Worm (Caenorhabditis elegans) whole organism, early embryonic: Measurements from ENCODE around the gene Y46G5A.15.

Source experiments
- B0310.2 ChIP-seq: sonication (generic microtip); optimal IDR thresholded peaks from 2 replicates; lab custom pipeline; 2016; ENCODE audit warnings: mild to moderate bottlenecking, missing genetic modification characterization, missing compliant biosample characterization
- aly-1 ChIP-seq: sonication (generic microtip); optimal IDR thresholded peaks from 2 replicates; lab custom pipeline; 2016; ENCODE audit warnings: missing genetic modification characterization, missing compliant biosample characterization
- ama-1 ChIP-seq: fragments of 150-350 bp; optimal IDR thresholded peaks from 2 replicates; lab custom pipeline; 2014
- ceh-13 ChIP-seq: fragments of 200-800 bp; sonication (Bioruptor generic); optimal IDR thresholded peaks from 2 replicates; lab custom pipeline; 2018; ENCODE audit warnings: mild to moderate bottlenecking, missing genetic modification characterization, missing compliant biosample characterization
- ceh-36 ChIP-seq: sonication (generic microtip); optimal IDR thresholded peaks from 2 replicates; lab custom pipeline; 2016; ENCODE audit warnings: missing genetic modification characterization, inconsistent platforms, missing compliant biosample characterization
- ets-7 ChIP-seq: sonication (generic microtip); optimal IDR thresholded peaks from 2 replicates; lab custom pipeline; 2016; ENCODE audit warnings: missing genotype, missing genetic modification characterization, missing compliant biosample characterization
- flt-1 ChIP-seq: fragments of 200-800 bp; sonication (Bioruptor generic); IDR thresholded peaks from 2 replicates; pipeline ENCODE4 v1.3.6; 2022; ENCODE audit warnings: missing genetic modification characterization, missing compliant biosample characterization
- hmg-4 ChIP-seq: fragments of 200-800 bp; sonication (Bioruptor generic); optimal IDR thresholded peaks from 2 replicates; lab custom pipeline; 2018; ENCODE audit warnings: mild to moderate bottlenecking, missing genetic modification characterization, missing compliant biosample characterization
- sea-1 ChIP-seq: fragments of 200-800 bp; sonication (Bioruptor generic); conservative IDR thresholded peaks from 2 replicates; pipeline ENCODE4 v1.3.6; 2022; ENCODE audit warnings: missing genetic modification characterization, missing compliant biosample characterization

- TF ChIP-seq ets-7 (no peak), ama-1 (lab: Kevin White, UChicago) (no peak), sea-1 (GFP tag; lab: Robert Waterston, UW) (no peak), hmg-4 (GFP tag; lab: Kevin White, UChicago) (no peak), flt-1 (GFP tag; lab: Robert Waterston, UW) (no peak), ceh-13 (GFP tag; lab: Kevin White, UChicago) (no peak), aly-1 (tag; lab: Kevin White, UChicago) (no peak), ceh-36 (tag; lab: Kevin White, UChicago) (no peak), B0310.2 (tag; lab: Kevin White, UChicago) (no peak)
Observed at ce11 chrII:12795188-12795587, 10.0 kb upstream of the Y46G5A.15 start.
